Fruit fly (Drosophila melanogaster) whole organism, embryonic: ENCODE data around the gene CG15631.
A peak's percentile ranks its signal among the peaks of the same experiment; 100 is the strongest.

Experiments
- cad ChIP-seq: fragments of >200 bp; optimal IDR thresholded peaks from 2 replicates; lab custom pipeline; 2017; ENCODE audit warnings: missing biosample characterization, missing genetic modification characterization
- wdn ChIP-seq: fragments of 200-800 bp; sonication (Bioruptor generic); IDR thresholded peaks from 2 replicates; pipeline ENCODE4 v1.3.6; 2022; ENCODE audit warnings: missing biosample characterization, missing genetic modification characterization

CG15631 gene

DNA sequence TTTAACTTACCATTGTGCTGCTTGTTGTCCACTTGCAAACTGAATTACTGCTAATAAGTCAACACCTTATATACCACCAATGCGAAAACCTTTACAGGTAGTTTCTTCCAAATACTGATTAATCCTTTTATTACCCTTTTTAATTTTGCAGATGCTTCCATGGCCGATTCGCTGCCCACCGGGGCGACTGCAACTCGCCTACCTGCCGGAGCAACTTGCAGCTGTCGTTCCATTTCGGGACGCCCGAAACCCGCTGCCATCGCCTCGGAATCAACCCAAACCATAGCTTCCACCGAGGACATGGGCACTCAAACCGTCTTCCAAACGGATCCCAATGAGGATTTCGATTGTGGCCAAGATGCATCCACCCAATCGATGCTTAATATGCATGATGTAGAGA lies 49.9 kb downstream of the CG15631 start, which contains the start of gene Elba1:
TSS of gene Elba1 (minus strand) at position 101 of the 400 bp plus-strand sequence.
- TF ChIP-seq cad (GFP tag; lab: Kevin White, UChicago) (peak; percentile 60), wdn (no peak)
